Worm (Caenorhabditis elegans) whole organism, L1 larva: Measurements from ENCODE around the gene srr-3.

Experiments used
- aly-2 ChIP-seq: fragments of 150-350 bp; optimal IDR thresholded peaks from 2 replicates; lab custom pipeline; 2014; ENCODE audit warnings: missing biosample characterization, missing genetic modification characterization
- ceh-82 ChIP-seq, 3 experiments: fragments of 150-350 bp in 1 of 3; sonication (generic microtip) in 2 of 3; optimal IDR thresholded peaks; 2 replicates each; lab custom pipeline; 2014 to 2017; ENCODE audit warnings: missing biosample characterization in 3 of 3, missing genetic modification characterization in 3 of 3
- dpl-1 ChIP-seq, 3 experiments: fragments of 150-350 bp in 2 of 3; sonication (generic microtip) in 1 of 3; optimal IDR thresholded peaks; 2 replicates each; lab custom pipeline; 2014 to 2017; ENCODE audit warnings: missing biosample characterization in 3 of 3, missing genetic modification characterization in 3 of 3, missing genetic modification reagents in 3 of 3
- egl-27 ChIP-seq, 2 experiments: fragments of 150-350 bp in 1 of 2; sonication (generic microtip); optimal IDR thresholded peaks; 3 replicates each; lab custom pipeline; 2017 to 2018; ENCODE audit warnings: missing biosample characterization in 2 of 2, missing genetic modification characterization in 2 of 2, missing genetic modification reagents in 2 of 2
- elt-2 ChIP-seq: sonication (generic microtip); optimal IDR thresholded peaks from 2 replicates; lab custom pipeline; 2016; ENCODE audit warnings: missing genetic modification characterization, mild to moderate bottlenecking, inconsistent platforms, missing compliant biosample characterization, missing genetic modification reagents
- fkh-10 ChIP-seq: sonication (generic microtip); optimal IDR thresholded peaks from 2 replicates; lab custom pipeline; 2017; ENCODE audit warnings: missing biosample characterization, missing genetic modification reagents, missing genetic modification characterization
- jun-1 ChIP-seq: fragments of 150-350 bp; optimal IDR thresholded peaks from 2 replicates; lab custom pipeline; 2014; ENCODE audit warnings: missing biosample characterization, missing genetic modification reagents, missing genetic modification characterization
- lin-35 ChIP-seq, 2 experiments: fragments of 150-350 bp; optimal IDR thresholded peaks; 2 replicates each; lab custom pipeline; 2014; ENCODE audit warnings: missing biosample characterization in 2 of 2, missing genetic modification characterization in 2 of 2, missing genetic modification reagents in 2 of 2
- lin-39 ChIP-seq: fragments of 150-350 bp; optimal IDR thresholded peaks from 2 replicates; lab custom pipeline; 2014; ENCODE audit warnings: missing biosample characterization, missing genetic modification reagents, missing genetic modification characterization
- nhr-19 ChIP-seq: fragments of 200-800 bp; sonication (Bioruptor generic); conservative IDR thresholded peaks from 2 replicates; pipeline ENCODE4 v1.3.6; 2022; ENCODE audit warnings: missing genetic modification characterization, missing compliant biosample characterization
- nhr-237 ChIP-seq: fragments of 150-350 bp; optimal IDR thresholded peaks from 2 replicates; lab custom pipeline; 2014; ENCODE audit warnings: missing biosample characterization, missing genetic modification characterization
- skn-1 ChIP-seq: fragments of 150-350 bp; optimal IDR thresholded peaks from 2 replicates; lab custom pipeline; 2014; ENCODE audit warnings: missing biosample characterization, missing genetic modification characterization
- unc-130 ChIP-seq: fragments of 150-350 bp; optimal IDR thresholded peaks from 2 replicates; lab custom pipeline; 2017; ENCODE audit warnings: missing biosample characterization, missing genetic modification characterization, inconsistent platforms
- unc-62 ChIP-seq: fragments of 150-350 bp; optimal IDR thresholded peaks from 2 replicates; lab custom pipeline; 2014; ENCODE audit warnings: missing biosample characterization, missing genetic modification reagents, missing genetic modification characterization

ce11 chrV:16503164-16503563 lies 5.4 kb downstream of the srr-3 start, which contains the start of gene F36D3.14:
- no peak for TF ChIP-seq skn-1
- no peak for TF ChIP-seq elt-2
- no peak for TF ChIP-seq jun-1 (tag; lab: Kevin White, UChicago)
- no peak for TF ChIP-seq lin-39 (tag; lab: Kevin White, UChicago)
- TF ChIP-seq ceh-82 (tag; optimal IDR thresholded peaks at IDR 0.05; lab: Kevin White, UChicago) = no peak
- TF ChIP-seq nhr-19 = no peak
- no peak for TF ChIP-seq egl-27 (tag; optimal IDR thresholded peaks at IDR 0.05; lab: Kevin White, UChicago)
- TF ChIP-seq nhr-237 (tag; lab: Kevin White, UChicago) = no peak
- TF ChIP-seq aly-2 (tag; lab: Kevin White, UChicago) = no peak
- TF ChIP-seq lin-35 (GFP tag; optimal IDR thresholded peaks at IDR 0.05; lab: Kevin White, UChicago) = no peak
- TF ChIP-seq dpl-1 (GFP tag; optimal IDR thresholded peaks at IDR 0.05; lab: Kevin White, UChicago) = no peak
- TF ChIP-seq fkh-10 (GFP tag; lab: Kevin White, UChicago) = no peak
- TF ChIP-seq unc-62 = no peak
- no peak for TF ChIP-seq unc-130
